Worm (Caenorhabditis elegans): ENCODE measurements around the gene metl-6.

The metl-6 gene

ce11 chrIII:3959987-3960386 is 38.5 kb upstream of the metl-6 start, which contains the start of gene R10E9.3:
TSS of gene R10E9.3 (plus strand) at chrIII:3960221.
- TF ChIP-seq ztf-11 (tag; optimal IDR thresholded peaks at IDR 0.05): no peak
- no peak for TF ChIP-seq egl-5 (tag; optimal IDR thresholded peaks at IDR 0.05)
- peak; percentile 71 for TF ChIP-seq pha-4 (tag; optimal IDR thresholded peaks at IDR 0.05)
- peak; percentile 38 for TF ChIP-seq pqm-1 (tag; optimal IDR thresholded peaks at IDR 0.05)
- TF ChIP-seq unc-39 (tag; optimal IDR thresholded peaks at IDR 0.05): no peak
- TF ChIP-seq elt-2 (tag; optimal IDR thresholded peaks at IDR 0.05): peak; percentile 46
- no peak for TF ChIP-seq lin-15B (tag; optimal IDR thresholded peaks at IDR 0.05)
- peak; percentile 3 for TF ChIP-seq nfya-1 (tag; optimal IDR thresholded peaks at IDR 0.05; ENCODE audit: insufficient read depth)
- no peak for TF ChIP-seq aly-2 (tag; optimal IDR thresholded peaks at IDR 0.05)

- TF ChIP-seq pqm-1 (tag; optimal IDR thresholded peaks at IDR 0.05): no peak
- no peak for TF ChIP-seq nhr-237 (tag; optimal IDR thresholded peaks at IDR 0.05)
- no peak for TF ChIP-seq unc-62 (GFP tag; optimal IDR thresholded peaks at IDR 0.05)
- TF ChIP-seq nhr-12 (tag; optimal IDR thresholded peaks at IDR 0.05): no peak
- no peak for TF ChIP-seq elt-1 (tag; optimal IDR thresholded peaks at IDR 0.05)
- no peak for TF ChIP-seq pha-4 (tag; optimal IDR thresholded peaks at IDR 0.05)
- no peak for TF ChIP-seq eor-1 (tag; optimal IDR thresholded peaks at IDR 0.05)
- no peak for TF ChIP-seq nfya-1 (tag; optimal IDR thresholded peaks at IDR 0.05; ENCODE audit: insufficient read depth)
- no peak for TF ChIP-seq sea-2 (GFP tag; optimal IDR thresholded peaks at IDR 0.05)
- TF ChIP-seq ztf-11 (tag; optimal IDR thresholded peaks at IDR 0.05): no peak
- TF ChIP-seq unc-39 (tag; optimal IDR thresholded peaks at IDR 0.05): no peak
- TF ChIP-seq mdl-1 (tag; optimal IDR thresholded peaks at IDR 0.05): no peak
These were observed 37.7 kb upstream of the metl-6 start for ce11 chrIII:3959206-3959605.

DNA sequence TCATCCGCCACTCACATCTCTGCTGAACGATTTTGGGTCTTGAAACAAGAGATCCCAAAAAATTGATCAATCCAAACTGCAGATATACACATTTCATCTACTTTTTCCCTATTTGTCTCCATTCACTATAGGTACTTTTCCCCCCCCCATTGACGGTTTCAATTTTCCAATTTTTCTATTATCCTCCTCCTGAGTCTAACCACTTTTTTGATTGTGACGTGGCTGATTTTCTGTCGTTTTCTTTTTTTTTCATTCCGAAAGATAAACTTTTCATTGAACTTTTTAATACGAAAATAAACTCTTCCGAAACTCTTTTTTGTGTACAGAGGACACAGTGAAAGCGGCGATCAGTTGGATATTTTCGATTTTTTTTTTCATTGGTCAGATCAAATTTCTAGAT is 36.3 kb upstream of the metl-6 start:
- TF ChIP-seq elt-1 (tag; optimal IDR thresholded peaks at IDR 0.05): no peak
- no peak for TF ChIP-seq ztf-4 (tag; optimal IDR thresholded peaks at IDR 0.05)
- TF ChIP-seq nfya-1 (tag; optimal IDR thresholded peaks at IDR 0.05; ENCODE audit: insufficient read depth): no peak
- TF ChIP-seq eor-1 (tag; optimal IDR thresholded peaks at IDR 0.05): no peak
- TF ChIP-seq ama-1 (optimal IDR thresholded peaks at IDR 0.05): peak; percentile 51
- no peak for TF ChIP-seq pqm-1 (tag; optimal IDR thresholded peaks at IDR 0.05)
- no peak for TF ChIP-seq R02D3.7 (tag; optimal IDR thresholded peaks at IDR 0.05)
- TF ChIP-seq pha-4 (tag; optimal IDR thresholded peaks at IDR 0.05): peak; percentile 10
- TF ChIP-seq lin-15B (tag; optimal IDR thresholded peaks at IDR 0.05): no peak
- TF ChIP-seq elt-3 (tag; optimal IDR thresholded peaks at IDR 0.05): no peak

- TF ChIP-seq hmg-11 (tag; optimal IDR thresholded peaks at IDR 0.05) (no peak), ceh-9 (tag; optimal IDR thresholded peaks at IDR 0.05) (no peak), R02D3.7 (tag; optimal IDR thresholded peaks at IDR 0.05) (no peak), nhr-76 (tag; optimal IDR thresholded peaks at IDR 0.05) (no peak), ama-1 (optimal IDR thresholded peaks at IDR 0.05) (peak; percentile 69), nhr-237 (tag; optimal IDR thresholded peaks at IDR 0.05) (no peak), tbx-2 (tag; optimal IDR thresholded peaks at IDR 0.05) (no peak), elt-3 (tag; optimal IDR thresholded peaks at IDR 0.05) (no peak), mdl-1 (tag; optimal IDR thresholded peaks at IDR 0.05) (no peak), ZK546.5 (tag; optimal IDR thresholded peaks at IDR 0.05) (no peak), snpc-4 (tag; optimal IDR thresholded peaks at IDR 0.05) (peak; percentile 72), ceh-16 (tag; optimal IDR thresholded peaks at IDR 0.05) (no peak), nhr-77 (tag; optimal IDR thresholded peaks at IDR 0.05) (no peak), egl-5 (tag; optimal IDR thresholded peaks at IDR 0.05) (peak; percentile 8), elt-2 (tag; optimal IDR thresholded peaks at IDR 0.05) (no peak)
These were observed 35.7 kb upstream of the metl-6 start for ce11 chrIII:3957119-3957739.

- TF ChIP-seq zag-1 (tag; optimal IDR thresholded peaks at IDR 0.05) (no peak), ceh-9 (tag; optimal IDR thresholded peaks at IDR 0.05) (no peak), nfya-1 (tag; optimal IDR thresholded peaks at IDR 0.05; ENCODE audit: insufficient read depth) (no peak), fos-1 (tag; optimal IDR thresholded peaks at IDR 0.05) (no peak), unc-62 (GFP tag; optimal IDR thresholded peaks at IDR 0.05) (no peak)
These were observed 34.8 kb upstream of the metl-6 start, which contains the start of gene F37A8.5 for ce11 chrIII:3956293-3956692. TSS of gene F37A8.5 (plus strand) at chrIII:3956624.

DNA sequence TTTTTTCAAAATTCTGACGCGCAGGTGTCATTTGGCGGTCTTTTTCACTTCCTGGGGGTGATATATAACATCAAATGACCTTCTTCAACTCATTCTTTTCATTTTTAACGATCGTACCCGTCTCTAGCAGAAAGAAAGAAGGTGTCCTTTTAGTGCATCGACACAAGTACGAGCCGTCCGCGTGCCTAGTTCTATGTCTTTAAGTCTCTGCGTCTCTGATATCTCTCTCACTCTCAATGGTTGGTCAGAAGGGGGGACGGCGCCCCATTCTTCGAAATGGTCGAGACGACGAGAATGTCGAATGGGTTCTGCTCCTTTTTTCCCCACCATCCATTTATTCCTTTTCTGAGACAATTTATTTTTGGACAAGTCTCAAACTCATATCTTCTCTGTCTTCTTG is 34.2 kb upstream of the metl-6 start:
- TF ChIP-seq skn-1 (tag; optimal IDR thresholded peaks at IDR 0.05) (no peak), lin-39 (tag; optimal IDR thresholded peaks at IDR 0.05) (peak; percentile 44), lin-15B (tag; optimal IDR thresholded peaks at IDR 0.05) (peak; percentile 24), fos-1 (tag; optimal IDR thresholded peaks at IDR 0.05) (no peak), egl-5 (tag; optimal IDR thresholded peaks at IDR 0.05) (peak; percentile 74), snpc-4 (tag; optimal IDR thresholded peaks at IDR 0.05) (peak; percentile 17), hmg-11 (tag; optimal IDR thresholded peaks at IDR 0.05) (peak; percentile 20), nhr-12 (tag; optimal IDR thresholded peaks at IDR 0.05) (no peak), elt-1 (tag; optimal IDR thresholded peaks at IDR 0.05) (no peak), nfya-1 (tag; optimal IDR thresholded peaks at IDR 0.05; ENCODE audit: insufficient read depth) (peak; percentile 84), nhr-237 (tag; optimal IDR thresholded peaks at IDR 0.05) (no peak), ceh-9 (tag; optimal IDR thresholded peaks at IDR 0.05) (no peak), nhr-25 (tag; optimal IDR thresholded peaks at IDR 0.05) (peak; percentile 8), ama-1 (optimal IDR thresholded peaks at IDR 0.05) (peak; percentile 65)
